Fruit fly (Drosophila melanogaster) S2 (cell line): Measurements from ENCODE around the gene unc-119.

Experiments
- CG8478 ChIP-seq: fragments of >200 bp; optimal IDR thresholded peaks from 2 replicates; lab custom pipeline; 2018
- CTCF ChIP-seq, 2 experiments: fragments of >200 bp; optimal IDR thresholded peaks; 2 replicates each; lab custom pipeline; 2018

dm6 chrX:7338538-7338937 is 47.4 kb upstream of the unc-119 start:
- TF ChIP-seq CTCF (optimal IDR thresholded peaks at IDR 0.05; lab: Kevin White, UChicago) (no peak), CG8478 (no peak)
